Worm (Caenorhabditis elegans): ENCODE results near the gene W05E10.1.

DNA sequence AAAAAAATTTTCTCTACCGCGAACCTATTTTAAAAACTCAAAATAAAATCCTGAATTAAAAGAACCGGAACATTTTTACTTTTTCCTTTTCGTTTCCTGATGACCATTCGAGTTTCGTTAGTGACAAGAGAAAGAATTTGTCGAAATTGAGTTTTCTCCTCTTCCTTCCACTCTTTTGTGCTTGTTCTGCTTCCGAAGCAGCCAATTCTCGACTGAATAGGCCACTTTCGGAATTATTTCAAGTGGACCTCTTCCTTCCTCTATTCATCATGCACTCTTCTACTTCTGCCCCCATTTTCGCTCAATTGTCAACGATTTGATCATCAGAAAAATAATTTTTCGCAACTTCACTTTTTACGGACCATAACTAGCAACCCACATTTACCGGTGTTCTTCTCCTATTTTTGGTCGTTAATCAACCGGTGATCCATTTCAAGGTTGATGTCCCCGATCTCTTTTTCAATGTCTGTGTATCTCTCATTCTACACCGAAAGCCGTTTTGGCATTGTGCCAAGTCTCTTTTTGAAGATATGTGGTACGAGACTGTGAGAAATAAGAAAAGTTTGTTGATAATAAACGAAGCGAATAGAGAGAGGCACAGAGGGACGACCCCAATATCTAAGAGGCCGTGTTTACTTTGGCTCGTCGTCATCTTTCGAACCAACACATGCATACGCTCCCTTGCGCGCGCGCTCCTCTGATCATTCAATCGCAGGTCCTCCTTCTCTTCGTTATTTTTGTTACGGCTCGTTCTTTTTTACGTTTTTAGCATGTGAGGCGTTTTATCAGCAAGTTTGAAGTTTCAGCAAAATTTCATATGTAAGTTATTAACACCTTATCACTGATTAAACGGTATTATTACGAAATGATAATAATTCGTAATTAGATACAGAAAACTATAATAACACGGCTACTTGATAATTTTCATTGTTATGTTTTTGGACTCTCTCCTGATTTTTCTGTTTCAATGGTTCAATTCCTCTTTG lies 16.6 kb downstream of the W05E10.1 start:
- TF ChIP-seq nfyb-1 (GFP tag; IDR thresholded peaks at IDR 0.05) (no peak), lin-35 (GFP tag; optimal IDR thresholded peaks at IDR 0.05) (no peak), aptf-2 (GFP tag; conservative IDR thresholded peaks at IDR 0.05) (no peak), cebp-2 (GFP tag; IDR thresholded peaks at IDR 0.05) (no peak), snpc-4 (GFP tag; optimal IDR thresholded peaks at IDR 0.05) (no peak), snpc-4 (tag; optimal IDR thresholded peaks at IDR 0.05) (no peak), fkh-3 (tag; optimal IDR thresholded peaks at IDR 0.05) (no peak), F57A8.1 (GFP tag; optimal IDR thresholded peaks at IDR 0.05) (no peak), ccch-3 (GFP tag; optimal IDR thresholded peaks at IDR 0.05) (no peak)
